Fruit fly (Drosophila melanogaster) S2 (cell line): Measurements from ENCODE around the gene S6KL.

Source experiments
- CG8478 ChIP-seq: fragments of >200 bp; optimal IDR thresholded peaks from 2 replicates; lab custom pipeline; 2018
- CTCF ChIP-seq, 2 experiments: fragments of >200 bp; optimal IDR thresholded peaks; 2 replicates each; lab custom pipeline; 2018

DNA sequence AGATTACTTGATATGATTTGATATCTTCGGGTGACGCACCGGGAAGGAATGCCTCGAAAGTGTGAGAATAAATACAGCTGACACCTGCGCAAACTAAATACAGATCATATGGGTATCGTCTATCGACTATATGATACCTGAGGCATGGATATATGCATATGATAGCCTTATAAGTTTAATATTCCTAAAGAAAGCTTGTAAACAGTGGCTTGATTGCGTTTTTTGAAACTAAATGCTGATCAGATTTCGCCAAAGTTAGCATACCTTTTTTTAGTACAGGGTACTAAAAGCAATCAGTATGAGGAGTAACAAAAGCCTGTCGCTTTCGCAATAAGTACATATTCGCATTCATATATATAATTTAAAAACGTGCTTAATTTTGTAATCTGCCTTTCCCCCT is 46.1 kb downstream of the S6KL start:
- TF ChIP-seq CTCF (optimal IDR thresholded peaks at IDR 0.05; lab: Kevin White, UChicago) (no peak), CG8478 (lab: Kevin White, UChicago) (no peak)
